Worm (Caenorhabditis elegans) whole organism, L3 larva: ENCODE results near the gene fipr-14.

Experiments used
- R02D3.7 ChIP-seq: fragments of 150-350 bp; optimal IDR thresholded peaks from 2 replicates; lab custom pipeline; 2014; ENCODE audit warnings: missing biosample characterization, missing genetic modification characterization
- ZK546.5 ChIP-seq: sonication (generic microtip); optimal IDR thresholded peaks from 2 replicates; lab custom pipeline; 2017; ENCODE audit warnings: missing biosample characterization, missing genetic modification characterization
- aly-2 ChIP-seq: fragments of 150-350 bp; optimal IDR thresholded peaks from 2 replicates; lab custom pipeline; 2014; ENCODE audit warnings: missing biosample characterization, missing genetic modification characterization
- ama-1 ChIP-seq: fragments of 150-350 bp; optimal IDR thresholded peaks from 2 replicates; lab custom pipeline; 2018
- ceh-16 ChIP-seq: sonication (generic microtip); optimal IDR thresholded peaks from 2 replicates; lab custom pipeline; 2017; ENCODE audit warnings: missing biosample characterization, missing genetic modification characterization
- ceh-28 ChIP-seq: fragments of 150-350 bp; optimal IDR thresholded peaks from 2 replicates; lab custom pipeline; 2014; ENCODE audit warnings: missing biosample characterization, missing genetic modification reagents, missing genetic modification characterization
- ceh-82 ChIP-seq: fragments of 150-350 bp; optimal IDR thresholded peaks from 2 replicates; lab custom pipeline; 2014; ENCODE audit warnings: missing biosample characterization, missing genetic modification characterization
- ceh-9 ChIP-seq: sonication (generic microtip); optimal IDR thresholded peaks from 2 replicates; lab custom pipeline; 2018; ENCODE audit warnings: missing biosample characterization, missing genetic modification characterization
- daf-12 ChIP-seq: fragments of 150-350 bp; optimal IDR thresholded peaks from 2 replicates; lab custom pipeline; 2014; ENCODE audit warnings: missing biosample characterization, missing genetic modification reagents, missing genetic modification characterization
- egl-27 ChIP-seq: sonication (generic microtip); optimal IDR thresholded peaks from 4 replicates; lab custom pipeline; 2017; ENCODE audit warnings: missing biosample characterization, missing genetic modification reagents, missing genetic modification characterization
- egl-5 ChIP-seq: fragments of 150-350 bp; optimal IDR thresholded peaks from 2 replicates; lab custom pipeline; 2017; ENCODE audit warnings: missing biosample characterization, missing genetic modification reagents, missing genetic modification characterization, inconsistent platforms
- elt-1 ChIP-seq: fragments of 150-350 bp; optimal IDR thresholded peaks from 2 replicates; lab custom pipeline; 2014; ENCODE audit warnings: missing biosample characterization, missing genetic modification characterization
- elt-2 ChIP-seq: sonication (generic microtip); optimal IDR thresholded peaks from 2 replicates; lab custom pipeline; 2016; ENCODE audit warnings: missing genetic modification reagents, mild to moderate bottlenecking, missing genetic modification characterization, missing compliant biosample characterization
- eor-1 ChIP-seq, 2 experiments: fragments of 150-350 bp; optimal IDR thresholded peaks; 2 replicates each; lab custom pipeline; 2014 to 2018; ENCODE audit warnings: missing biosample characterization in 2 of 2, missing genetic modification characterization in 2 of 2
- fkh-10 ChIP-seq: sonication (generic microtip); optimal IDR thresholded peaks from 2 replicates; lab custom pipeline; 2017; ENCODE audit warnings: missing biosample characterization, missing genetic modification reagents, missing genetic modification characterization
- fkh-2 ChIP-seq: fragments of 150-350 bp; optimal IDR thresholded peaks from 2 replicates; lab custom pipeline; 2014; ENCODE audit warnings: missing biosample characterization, missing genetic modification reagents, missing genetic modification characterization
- fos-1 ChIP-seq: fragments of 150-350 bp; optimal IDR thresholded peaks from 2 replicates; lab custom pipeline; 2014; ENCODE audit warnings: missing biosample characterization, missing genetic modification characterization
- hmg-11 ChIP-seq: sonication (generic microtip); optimal IDR thresholded peaks from 2 replicates; lab custom pipeline; 2016; ENCODE audit warnings: missing genetic modification characterization, missing compliant biosample characterization
- jun-1 ChIP-seq: fragments of 150-350 bp; optimal IDR thresholded peaks from 2 replicates; lab custom pipeline; 2014; ENCODE audit warnings: missing biosample characterization, missing genetic modification reagents, missing genetic modification characterization
- lin-15B ChIP-seq: fragments of 150-350 bp; optimal IDR thresholded peaks from 2 replicates; lab custom pipeline; 2014; ENCODE audit warnings: missing biosample characterization, missing genetic modification characterization
- lin-39 ChIP-seq: fragments of 150-350 bp; optimal IDR thresholded peaks from 2 replicates; lab custom pipeline; 2018; ENCODE audit warnings: missing biosample characterization, missing genetic modification reagents, missing genetic modification characterization
- lsy-12 ChIP-seq: sonication (generic microtip); optimal IDR thresholded peaks from 2 replicates; lab custom pipeline; 2016; ENCODE audit warnings: mild to moderate bottlenecking, missing genetic modification characterization, missing compliant biosample characterization
- mdl-1 ChIP-seq: fragments of 150-350 bp; optimal IDR thresholded peaks from 2 replicates; lab custom pipeline; 2014; ENCODE audit warnings: missing biosample characterization, missing genetic modification characterization
- mml-1 ChIP-seq: fragments of 150-350 bp; sonication (generic microtip); optimal IDR thresholded peaks from 3 replicates; lab custom pipeline; 2014; ENCODE audit warnings: missing biosample characterization, missing genetic modification characterization
- nfya-1 ChIP-seq: sonication (generic microtip); optimal IDR thresholded peaks from 2 replicates; lab custom pipeline; 2017; ENCODE audit warnings: missing genetic modification characterization, mild to moderate bottlenecking, missing compliant biosample characterization, antibody characterized with exemption, moderate library complexity; ENCODE audit not compliant: insufficient read depth
- nhr-11 ChIP-seq: fragments of 150-350 bp; optimal IDR thresholded peaks from 2 replicates; lab custom pipeline; 2014; ENCODE audit warnings: missing biosample characterization, missing genetic modification characterization
- nhr-12 ChIP-seq: fragments of 150-350 bp; optimal IDR thresholded peaks from 2 replicates; lab custom pipeline; 2014; ENCODE audit warnings: missing biosample characterization, missing genetic modification characterization
- nhr-23 ChIP-seq: fragments of 150-350 bp; optimal IDR thresholded peaks from 2 replicates; lab custom pipeline; 2014; ENCODE audit warnings: missing biosample characterization, missing genetic modification reagents, missing genetic modification characterization
- nhr-237 ChIP-seq: fragments of 150-350 bp; optimal IDR thresholded peaks from 2 replicates; lab custom pipeline; 2014; ENCODE audit warnings: missing biosample characterization, missing genetic modification characterization
- nhr-25 ChIP-seq: sonication (generic microtip); optimal IDR thresholded peaks from 2 replicates; lab custom pipeline; 2017; ENCODE audit warnings: missing biosample characterization, missing genetic modification characterization
- nhr-28 ChIP-seq: fragments of 150-350 bp; optimal IDR thresholded peaks from 2 replicates; lab custom pipeline; 2014; ENCODE audit warnings: missing biosample characterization, missing genetic modification characterization
- nhr-43 ChIP-seq: sonication (generic microtip); optimal IDR thresholded peaks from 2 replicates; lab custom pipeline; 2016; ENCODE audit warnings: mild to moderate bottlenecking, missing genetic modification characterization, missing compliant biosample characterization; ENCODE audit not compliant: poor library complexity, severe bottlenecking
- nhr-67 ChIP-seq: fragments of 150-350 bp; optimal IDR thresholded peaks from 2 replicates; lab custom pipeline; 2014; ENCODE audit warnings: missing biosample characterization, missing genetic modification characterization
- nhr-76 ChIP-seq: fragments of 150-350 bp; sonication (generic microtip); optimal IDR thresholded peaks from 5 replicates; lab custom pipeline; 2014; ENCODE audit warnings: missing biosample characterization, missing genetic modification characterization
- nhr-77 ChIP-seq: fragments of 150-350 bp; optimal IDR thresholded peaks from 2 replicates; lab custom pipeline; 2014; ENCODE audit warnings: missing biosample characterization, missing genetic modification characterization
- pha-4 ChIP-seq: fragments of 150-350 bp; optimal IDR thresholded peaks from 2 replicates; lab custom pipeline; 2014; ENCODE audit warnings: missing biosample characterization, missing genetic modification reagents, missing genetic modification characterization
- pqm-1 ChIP-seq: fragments of 150-350 bp; optimal IDR thresholded peaks from 2 replicates; lab custom pipeline; 2017; ENCODE audit warnings: missing biosample characterization, missing genetic modification characterization, inconsistent platforms
- sea-2 ChIP-seq: fragments of 150-350 bp; sonication (generic microtip); optimal IDR thresholded peaks from 4 replicates; lab custom pipeline; 2014; ENCODE audit warnings: missing biosample characterization, missing genetic modification reagents, missing genetic modification characterization
- skn-1 ChIP-seq: fragments of 150-350 bp; optimal IDR thresholded peaks from 2 replicates; lab custom pipeline; 2014; ENCODE audit warnings: missing biosample characterization, missing genetic modification characterization
- snpc-4 ChIP-seq: fragments of 150-350 bp; optimal IDR thresholded peaks from 2 replicates; lab custom pipeline; 2014; ENCODE audit warnings: missing biosample characterization, missing genetic modification characterization
- tbx-2 ChIP-seq: sonication (generic microtip); optimal IDR thresholded peaks from 2 replicates; lab custom pipeline; 2016; ENCODE audit warnings: mild to moderate bottlenecking, missing genetic modification characterization, missing compliant biosample characterization
- unc-39 ChIP-seq: sonication (generic microtip); optimal IDR thresholded peaks from 4 replicates; lab custom pipeline; 2017; ENCODE audit warnings: missing biosample characterization, missing genetic modification characterization
- zag-1 ChIP-seq: fragments of 150-350 bp; optimal IDR thresholded peaks from 2 replicates; lab custom pipeline; 2014; ENCODE audit warnings: missing biosample characterization, missing genetic modification characterization
- ztf-11 ChIP-seq: fragments of 150-350 bp; optimal IDR thresholded peaks from 2 replicates; lab custom pipeline; 2014; ENCODE audit warnings: missing biosample characterization, missing genetic modification characterization
- ztf-4 ChIP-seq: fragments of 150-350 bp; optimal IDR thresholded peaks from 2 replicates; lab custom pipeline; 2014; ENCODE audit warnings: missing biosample characterization, missing genetic modification characterization

Gene fipr-14

ce11 chrIV:10851833-10852232, 25.1 kb upstream of the fipr-14 start, which contains the start of gene T11G6.4:
TSS of gene T11G6.4 (minus strand) at chrIV:10851933.
- TF ChIP-seq nhr-11 (tag; lab: Kevin White, UChicago) = no peak
- no peak for TF ChIP-seq elt-2 (tag; lab: Kevin White, UChicago)
- no peak for TF ChIP-seq egl-5 (tag; lab: Kevin White, UChicago)
- no peak for TF ChIP-seq fos-1 (tag; lab: Kevin White, UChicago)
- no peak for TF ChIP-seq daf-12
- no peak for TF ChIP-seq nhr-43 (tag; lab: Kevin White, UChicago)
- TF ChIP-seq eor-1 (tag; optimal IDR thresholded peaks at IDR 0.05; lab: Kevin White, UChicago) = no peak
- no peak for TF ChIP-seq fkh-10 (GFP tag; lab: Kevin White, UChicago)
- no peak for TF ChIP-seq ZK546.5 (tag; lab: Kevin White, UChicago)
- TF ChIP-seq lsy-12 (tag; lab: Kevin White, UChicago) = no peak
- no peak for TF ChIP-seq tbx-2 (tag; lab: Kevin White, UChicago)
- TF ChIP-seq ceh-28 (tag; lab: Kevin White, UChicago) = no peak
- no peak for TF ChIP-seq elt-1
- TF ChIP-seq lin-39 = no peak

- TF ChIP-seq pha-4 (tag; lab: Kevin White, UChicago) (peak; percentile 53), R02D3.7 (no peak), ceh-28 (tag; lab: Kevin White, UChicago) (no peak), egl-27 (tag; lab: Kevin White, UChicago) (no peak), pqm-1 (tag; lab: Kevin White, UChicago) (no peak), skn-1 (tag; lab: Kevin White, UChicago) (no peak), ama-1 (no peak), lin-15B (tag; lab: Kevin White, UChicago) (no peak), aly-2 (tag; lab: Kevin White, UChicago) (no peak), sea-2 (no peak), daf-12 (no peak), nhr-28 (tag; lab: Kevin White, UChicago) (no peak), ztf-4 (tag; lab: Kevin White, UChicago) (no peak), hmg-11 (tag; lab: Kevin White, UChicago) (peak; percentile 7), eor-1 (tag; optimal IDR thresholded peaks at IDR 0.05; lab: Kevin White, UChicago) (no peak), nhr-237 (tag; lab: Kevin White, UChicago) (no peak), mml-1 (tag; lab: Kevin White, UChicago) (no peak), tbx-2 (tag; lab: Kevin White, UChicago) (no peak), nhr-67 (tag; lab: Kevin White, UChicago) (no peak), ceh-9 (no peak), elt-1 (no peak), fkh-10 (GFP tag; lab: Kevin White, UChicago) (no peak), ZK546.5 (tag; lab: Kevin White, UChicago) (no peak), jun-1 (tag; lab: Kevin White, UChicago) (no peak), nhr-11 (tag; lab: Kevin White, UChicago) (no peak), nhr-12 (no peak), fkh-2 (tag; lab: Kevin White, UChicago) (no peak), unc-39 (tag; lab: Kevin White, UChicago) (no peak), nfya-1 (tag; lab: Kevin White, UChicago) (peak; percentile 37), nhr-43 (tag; lab: Kevin White, UChicago) (no peak), lsy-12 (tag; lab: Kevin White, UChicago) (no peak), egl-5 (tag; lab: Kevin White, UChicago) (no peak), snpc-4 (no peak), zag-1 (tag; lab: Kevin White, UChicago) (no peak), ceh-16 (tag; lab: Kevin White, UChicago) (no peak), nhr-77 (no peak), elt-2 (tag; lab: Kevin White, UChicago) (no peak), lin-39 (no peak), fos-1 (tag; lab: Kevin White, UChicago) (no peak), ceh-82 (tag; lab: Kevin White, UChicago) (no peak), nhr-23 (peak; percentile 14), ztf-11 (tag; lab: Kevin White, UChicago) (no peak), mdl-1 (tag; lab: Kevin White, UChicago) (no peak), nhr-76 (tag; lab: Kevin White, UChicago) (no peak), nhr-25 (tag; lab: Kevin White, UChicago) (peak; percentile 31)
Observed at ce11 chrIV:10852403-10852802, 24.5 kb upstream of the fipr-14 start.
